Fruit fly (Drosophila melanogaster): ENCODE data around the gene Ku80.

The Ku80 gene

DNA sequence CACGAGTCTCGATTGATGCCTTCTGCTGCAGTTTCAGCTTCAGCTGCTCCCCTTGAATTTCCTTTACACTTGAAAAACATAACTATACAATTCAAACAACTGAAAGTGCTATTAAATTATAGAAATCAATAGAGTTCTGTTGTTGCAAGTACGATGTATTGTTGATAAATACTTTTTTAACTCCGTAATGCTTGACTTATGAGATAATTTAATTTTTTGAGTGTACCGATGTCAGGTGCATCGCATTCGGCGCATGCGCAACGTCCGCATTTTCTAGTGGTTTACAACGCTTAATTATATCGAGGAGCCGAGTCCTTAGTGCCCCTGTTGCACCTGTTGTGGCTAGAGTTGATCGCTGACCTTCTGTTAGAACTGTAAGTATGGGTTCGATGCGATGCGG, 29.5 kb downstream of the Ku80 start:
- TF ChIP-seq EcR (GFP tag; optimal IDR thresholded peaks at IDR 0.05): no peak
- TF ChIP-seq pan (optimal IDR thresholded peaks at IDR 0.05): no peak

DNA sequence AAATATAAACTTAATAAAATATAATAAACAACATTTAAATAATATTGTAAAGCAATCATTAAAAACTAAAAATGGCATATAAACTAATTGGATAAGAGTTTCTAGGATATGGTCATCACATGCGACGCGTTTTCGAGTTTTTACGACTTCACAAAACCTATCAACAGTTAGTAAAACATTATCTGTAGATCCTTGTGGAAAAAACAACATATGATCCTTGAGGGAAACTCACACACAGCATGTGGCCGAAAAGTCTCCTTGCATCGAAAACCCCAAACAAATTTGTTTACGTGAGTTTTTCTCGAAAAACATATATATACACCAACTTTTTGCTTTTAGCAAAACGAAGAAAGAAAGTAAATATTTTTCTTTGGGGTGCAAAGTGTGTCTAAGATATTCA, 30.0 kb downstream of the Ku80 start:
- no peak for TF ChIP-seq psq (optimal IDR thresholded peaks at IDR 0.05)
- no peak for TF ChIP-seq EcR (GFP tag; optimal IDR thresholded peaks at IDR 0.05)
- TF ChIP-seq pan (optimal IDR thresholded peaks at IDR 0.05): no peak

DNA sequence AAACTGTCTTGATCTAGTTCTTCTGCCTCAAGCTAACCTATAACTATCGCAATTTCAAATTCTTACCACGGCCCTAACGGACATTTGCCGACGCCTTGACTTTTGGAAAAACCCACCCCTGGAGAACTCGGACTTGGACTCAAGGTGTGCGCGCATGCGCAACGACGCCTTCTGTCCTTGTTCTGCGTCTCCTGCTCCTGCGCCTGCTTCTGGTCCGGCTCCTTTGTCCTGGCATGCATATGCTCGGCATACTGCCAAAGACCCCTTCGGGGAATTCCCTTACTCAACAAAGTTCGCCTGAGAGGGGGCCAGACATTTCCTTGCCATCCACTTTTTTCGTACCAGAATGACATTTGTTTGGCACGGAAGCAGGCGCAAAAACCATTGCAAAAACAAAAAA, 35.0 kb downstream of the Ku80 start:
- TF ChIP-seq pan (optimal IDR thresholded peaks at IDR 0.05) (no peak), CG8478 (optimal IDR thresholded peaks at IDR 0.05) (no peak), psq (optimal IDR thresholded peaks at IDR 0.05) (no peak), usp (GFP tag; optimal IDR thresholded peaks at IDR 0.05) (no peak), Dll (optimal IDR thresholded peaks at IDR 0.05) (no peak), EcR (GFP tag; optimal IDR thresholded peaks at IDR 0.05) (no peak)

DNA sequence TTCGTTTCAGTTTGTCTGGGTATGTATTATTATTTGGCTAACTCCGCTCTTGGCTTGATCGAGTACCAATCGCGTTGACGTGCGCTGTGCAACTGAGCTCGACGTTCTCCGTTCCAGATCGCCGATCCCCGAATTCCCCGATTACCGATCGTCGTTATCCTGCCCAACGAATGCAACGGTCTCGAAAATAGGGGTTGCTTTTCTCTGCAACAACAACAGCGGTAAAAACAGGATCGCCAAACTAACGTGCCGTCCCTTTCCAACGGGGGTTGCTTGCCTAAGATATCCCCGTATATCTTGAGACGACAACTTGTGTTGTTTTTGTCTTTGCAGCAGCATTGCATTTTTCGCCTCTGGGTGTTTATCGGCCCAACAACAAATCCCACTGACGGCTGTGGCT, 39.3 kb downstream of the Ku80 start:
- no peak for TF ChIP-seq pan (optimal IDR thresholded peaks at IDR 0.05)
- TF ChIP-seq CG8478 (optimal IDR thresholded peaks at IDR 0.05): no peak
- no peak for TF ChIP-seq usp (GFP tag; optimal IDR thresholded peaks at IDR 0.05)
- no peak for TF ChIP-seq EcR (GFP tag; optimal IDR thresholded peaks at IDR 0.05)
- TF ChIP-seq Dll (optimal IDR thresholded peaks at IDR 0.05): no peak
- no peak for TF ChIP-seq psq (optimal IDR thresholded peaks at IDR 0.05)
